Fruit fly (Drosophila melanogaster) whole organism, embryonic: ENCODE results near the gene CG17027.
A peak's percentile ranks its signal among the peaks of the same experiment; 100 is the strongest.

ENCODE experiments used
- Abd-B ChIP-seq: fragments of 200-800 bp; sonication (Bioruptor generic); optimal IDR thresholded peaks from 2 replicates; lab custom pipeline; 2018; ENCODE audit warnings: missing biosample characterization, mild to moderate bottlenecking, missing genetic modification characterization, moderate library complexity
- BEAF-32 ChIP-seq: fragments of 200-800 bp; sonication (Bioruptor generic); optimal IDR thresholded peaks from 3 replicates; lab custom pipeline; 2017; ENCODE audit warnings: missing biosample characterization, missing genetic modification characterization, mild to moderate bottlenecking, moderate library complexity, missing genetic modification reagents
- CG1024 ChIP-seq: fragments of 200-800 bp; sonication (Bioruptor generic); IDR thresholded peaks from 2 replicates; pipeline ENCODE4 v1.3.6; 2022; ENCODE audit warnings: missing biosample characterization, missing genetic modification characterization
- CG12071 ChIP-seq: fragments of 200-800 bp; sonication (Bioruptor generic); optimal IDR thresholded peaks from 3 replicates; lab custom pipeline; 2018; ENCODE audit warnings: missing biosample characterization, mild to moderate bottlenecking, missing genetic modification characterization
- CG14441 ChIP-seq: fragments of 200-800 bp; sonication (Bioruptor generic); IDR thresholded peaks from 2 replicates; pipeline ENCODE4 v1.3.6; 2022; ENCODE audit warnings: missing biosample characterization, missing genetic modification characterization
- CG15696 ChIP-seq: fragments of 200-800 bp; sonication (Bioruptor generic); optimal IDR thresholded peaks from 2 replicates; lab custom pipeline; 2019; ENCODE audit warnings: missing biosample characterization, mild to moderate bottlenecking, missing genetic modification characterization, moderate library complexity
- CG1602 ChIP-seq: fragments of 200-800 bp; sonication (Bioruptor generic); optimal IDR thresholded peaks from 3 replicates; lab custom pipeline; 2016; ENCODE audit warnings: missing biosample characterization, missing genetic modification characterization
- CG16813 ChIP-seq: fragments of 200-800 bp; sonication (Bioruptor generic); IDR thresholded peaks from 3 replicates; pipeline ENCODE4 v1.3.6; 2022; ENCODE audit warnings: missing biosample characterization, missing genetic modification characterization; ENCODE audit not compliant: partially characterized antibody
- CG18764 ChIP-seq: fragments of 200-800 bp; sonication (Bioruptor generic); optimal IDR thresholded peaks from 3 replicates; lab custom pipeline; 2016; ENCODE audit warnings: missing biosample characterization, missing genetic modification characterization
- CG2202 ChIP-seq: fragments of 200-800 bp; sonication (Bioruptor generic); optimal IDR thresholded peaks from 2 replicates; lab custom pipeline; 2018; ENCODE audit warnings: missing biosample characterization, mild to moderate bottlenecking, missing genetic modification characterization
- CG3163 ChIP-seq: fragments of 200-800 bp; sonication (Bioruptor generic); optimal IDR thresholded peaks from 3 replicates; lab custom pipeline; 2016; ENCODE audit warnings: missing biosample characterization, missing genetic modification characterization
- CG32772 ChIP-seq: fragments of 200-800 bp; sonication (Bioruptor generic); IDR thresholded peaks from 2 replicates; pipeline ENCODE4 v1.3.6; 2022; ENCODE audit warnings: missing biosample characterization, missing genetic modification characterization
- CG3281 ChIP-seq: fragments of 200-800 bp; sonication (Bioruptor generic); optimal IDR thresholded peaks from 3 replicates; lab custom pipeline; 2017; ENCODE audit warnings: missing biosample characterization, mild to moderate bottlenecking, missing genetic modification characterization
- CG3407 ChIP-seq: fragments of 200-800 bp; sonication (Bioruptor generic); optimal IDR thresholded peaks from 2 replicates; lab custom pipeline; 2018; ENCODE audit warnings: missing biosample characterization, mild to moderate bottlenecking, missing genetic modification characterization
- CG4404 ChIP-seq: fragments of 200-800 bp; sonication (Bioruptor generic); IDR thresholded peaks from 2 replicates; pipeline ENCODE4 v1.3.6; 2022; ENCODE audit warnings: missing biosample characterization, missing genetic modification characterization
- CG6813 ChIP-seq: fragments of 200-800 bp; sonication (Bioruptor generic); optimal IDR thresholded peaks from 2 replicates; lab custom pipeline; 2017; ENCODE audit warnings: missing biosample characterization, missing genetic modification characterization, mild to moderate bottlenecking, moderate library complexity, missing genetic modification reagents
- CG9609 ChIP-seq: fragments of 200-800 bp; sonication (Bioruptor generic); optimal IDR thresholded peaks from 3 replicates; lab custom pipeline; 2016; ENCODE audit warnings: missing biosample characterization, missing genetic modification characterization
- Chrac-16 ChIP-seq: fragments of 200-800 bp; sonication (Bioruptor generic); optimal IDR thresholded peaks from 3 replicates; lab custom pipeline; 2016; ENCODE audit warnings: missing biosample characterization, missing genetic modification characterization
- Dbx ChIP-seq: fragments of 200-800 bp; sonication (Bioruptor generic); IDR thresholded peaks from 3 replicates; pipeline ENCODE4 v1.3.6; 2022; ENCODE audit warnings: missing biosample characterization, missing genetic modification characterization
- Dll ChIP-seq: fragments of 200-800 bp; sonication (Bioruptor generic); IDR thresholded peaks from 4 replicates; pipeline ENCODE4 v1.3.6; 2022; ENCODE audit warnings: missing biosample characterization, missing genetic modification characterization; ENCODE audit not compliant: partially characterized antibody
- E2f1 ChIP-seq: fragments of 200-800 bp; sonication (Bioruptor generic); IDR thresholded peaks from 2 replicates; pipeline ENCODE4 v1.3.6; 2022; ENCODE audit warnings: missing biosample characterization, missing genetic modification characterization
- Ets65A ChIP-seq: fragments of 200-800 bp; sonication (Bioruptor generic); peaks from one replicate; lab custom pipeline; 2016; ENCODE audit warnings: missing biosample characterization, missing genetic modification characterization
- Ets97D ChIP-seq: fragments of 200-800 bp; sonication (Bioruptor generic); optimal IDR thresholded peaks from 3 replicates; lab custom pipeline; 2016; ENCODE audit warnings: missing biosample characterization, missing genetic modification characterization
- Fer1 ChIP-seq: fragments of 200-800 bp; sonication (Bioruptor generic); optimal IDR thresholded peaks from 2 replicates; lab custom pipeline; 2017; ENCODE audit warnings: missing biosample characterization, mild to moderate bottlenecking, missing genetic modification characterization
- Hr78 ChIP-seq, 2 experiments: fragments of 200-800 bp in 1 of 2; fragments of >200 bp in 1 of 2; sonication (Bioruptor generic) in 1 of 2; optimal IDR thresholded peaks; 2 replicates each; lab custom pipeline; 2017 to 2019; ENCODE audit warnings: missing biosample characterization in 2 of 2, missing genetic modification characterization in 2 of 2, mild to moderate bottlenecking in 1 of 2, moderate library complexity in 1 of 2
- Mad ChIP-seq: fragments of 200-800 bp; sonication (Bioruptor generic); optimal IDR thresholded peaks from 2 replicates; lab custom pipeline; 2016; ENCODE audit warnings: missing biosample characterization, missing genetic modification characterization
- NfI ChIP-seq: fragments of 200-800 bp; sonication (Bioruptor generic); optimal IDR thresholded peaks from 3 replicates; lab custom pipeline; 2018; ENCODE audit warnings: missing biosample characterization, mild to moderate bottlenecking, missing genetic modification characterization, moderate library complexity
- Ssrp ChIP-seq: fragments of 200-800 bp; sonication (Bioruptor generic); optimal IDR thresholded peaks from 2 replicates; lab custom pipeline; 2018; ENCODE audit warnings: missing biosample characterization, mild to moderate bottlenecking, missing genetic modification characterization, moderate library complexity
- al ChIP-seq: fragments of 200-800 bp; sonication (Bioruptor generic); IDR thresholded peaks from 2 replicates; pipeline ENCODE4 v1.3.6; 2022; ENCODE audit warnings: missing biosample characterization, missing genetic modification characterization
- cad ChIP-seq: fragments of >200 bp; optimal IDR thresholded peaks from 2 replicates; lab custom pipeline; 2017; ENCODE audit warnings: missing biosample characterization, missing genetic modification characterization
- cg ChIP-seq: fragments of 200-800 bp; sonication (Bioruptor generic); optimal IDR thresholded peaks from 3 replicates; lab custom pipeline; 2019; ENCODE audit warnings: missing biosample characterization, mild to moderate bottlenecking, missing genetic modification characterization, moderate library complexity
- ci ChIP-seq: fragments of 200-800 bp; sonication (Bioruptor generic); IDR thresholded peaks from 3 replicates; pipeline ENCODE4 v1.3.6; 2022; ENCODE audit warnings: missing biosample characterization, missing genetic modification characterization
- cwo ChIP-seq: fragments of 200-800 bp; sonication (Bioruptor generic); optimal IDR thresholded peaks from 3 replicates; lab custom pipeline; 2017; ENCODE audit warnings: missing biosample characterization, missing genetic modification characterization, mild to moderate bottlenecking, moderate library complexity, missing genetic modification reagents
- dan ChIP-seq: fragments of 200-800 bp; sonication (Bioruptor generic); IDR thresholded peaks from 2 replicates; pipeline ENCODE4 v1.3.6; 2022; ENCODE audit warnings: missing biosample characterization, missing genetic modification characterization
- emc ChIP-seq: fragments of 200-800 bp; sonication (Bioruptor generic); optimal IDR thresholded peaks from 2 replicates; lab custom pipeline; 2016; ENCODE audit warnings: missing biosample characterization, missing genetic modification characterization
- gro ChIP-seq: fragments of 200-800 bp; sonication (Bioruptor generic); optimal IDR thresholded peaks from 2 replicates; lab custom pipeline; 2016; ENCODE audit warnings: missing biosample characterization, missing genetic modification characterization
- ham ChIP-seq: fragments of 200-800 bp; sonication (Bioruptor generic); IDR thresholded peaks from 2 replicates; pipeline ENCODE4 v1.3.6; 2022; ENCODE audit warnings: missing biosample characterization, missing genetic modification characterization
- inv ChIP-seq: fragments of 200-800 bp; sonication (Bioruptor generic); IDR thresholded peaks from 2 replicates; pipeline ENCODE4 v1.3.6; 2022; ENCODE audit warnings: missing biosample characterization, missing genetic modification characterization; ENCODE audit not compliant: partially characterized antibody
- ken ChIP-seq: fragments of 200-800 bp; sonication (Bioruptor generic); IDR thresholded peaks from 3 replicates; pipeline ENCODE4 v1.3.6; 2022; ENCODE audit warnings: missing biosample characterization, missing genetic modification characterization
- lola ChIP-seq, 3 experiments: fragments of >200 bp in 2 of 3; fragments of 200-800 bp in 1 of 3; sonication (Bioruptor generic) in 1 of 3; optimal IDR thresholded peaks; 2 replicates each; lab custom pipeline; 2017 to 2019; ENCODE audit warnings: missing biosample characterization in 3 of 3, missing genetic modification characterization in 3 of 3, mild to moderate bottlenecking in 1 of 3, moderate library complexity in 1 of 3
- odd ChIP-seq: fragments of 200-800 bp; sonication (Bioruptor generic); optimal IDR thresholded peaks from 2 replicates; lab custom pipeline; 2017; ENCODE audit warnings: missing biosample characterization, mild to moderate bottlenecking, missing genetic modification characterization
- phol ChIP-seq: fragments of 200-800 bp; sonication (Bioruptor generic); optimal IDR thresholded peaks from 3 replicates; lab custom pipeline; 2018; ENCODE audit warnings: missing biosample characterization, mild to moderate bottlenecking, missing genetic modification characterization, moderate library complexity
- pum ChIP-seq: fragments of 200-800 bp; sonication (Bioruptor generic); optimal IDR thresholded peaks from 2 replicates; lab custom pipeline; 2016; ENCODE audit warnings: missing biosample characterization, missing genetic modification characterization
- sens ChIP-seq: fragments of 200-800 bp; sonication (Bioruptor generic); peaks from one replicate; lab custom pipeline; 2016; ENCODE audit warnings: missing biosample characterization, missing genetic modification characterization
- tgo ChIP-seq: fragments of 200-800 bp; sonication (Bioruptor generic); IDR thresholded peaks from 3 replicates; pipeline ENCODE4 v1.3.6; 2022; ENCODE audit warnings: missing biosample characterization, missing genetic modification characterization
- tin ChIP-seq: fragments of 200-800 bp; sonication (Bioruptor generic); optimal IDR thresholded peaks from 3 replicates; lab custom pipeline; 2016; ENCODE audit warnings: missing biosample characterization, missing genetic modification characterization
- ttk ChIP-seq: fragments of 200-800 bp; sonication (Bioruptor generic); IDR thresholded peaks from 2 replicates; pipeline ENCODE4 v2.1.2; 2022; ENCODE audit warnings: missing biosample characterization, missing genetic modification characterization
- twi ChIP-seq: fragments of 200-800 bp; optimal IDR thresholded peaks from 2 replicates; lab custom pipeline; 2019; ENCODE audit warnings: missing biosample characterization, mild to moderate bottlenecking, missing genetic modification characterization, moderate library complexity
- zen ChIP-seq: fragments of 200-800 bp; sonication (Bioruptor generic); optimal IDR thresholded peaks from 3 replicates; lab custom pipeline; 2018; ENCODE audit warnings: missing biosample characterization, mild to moderate bottlenecking, missing genetic modification characterization, moderate library complexity

The CG17027 gene

DNA sequence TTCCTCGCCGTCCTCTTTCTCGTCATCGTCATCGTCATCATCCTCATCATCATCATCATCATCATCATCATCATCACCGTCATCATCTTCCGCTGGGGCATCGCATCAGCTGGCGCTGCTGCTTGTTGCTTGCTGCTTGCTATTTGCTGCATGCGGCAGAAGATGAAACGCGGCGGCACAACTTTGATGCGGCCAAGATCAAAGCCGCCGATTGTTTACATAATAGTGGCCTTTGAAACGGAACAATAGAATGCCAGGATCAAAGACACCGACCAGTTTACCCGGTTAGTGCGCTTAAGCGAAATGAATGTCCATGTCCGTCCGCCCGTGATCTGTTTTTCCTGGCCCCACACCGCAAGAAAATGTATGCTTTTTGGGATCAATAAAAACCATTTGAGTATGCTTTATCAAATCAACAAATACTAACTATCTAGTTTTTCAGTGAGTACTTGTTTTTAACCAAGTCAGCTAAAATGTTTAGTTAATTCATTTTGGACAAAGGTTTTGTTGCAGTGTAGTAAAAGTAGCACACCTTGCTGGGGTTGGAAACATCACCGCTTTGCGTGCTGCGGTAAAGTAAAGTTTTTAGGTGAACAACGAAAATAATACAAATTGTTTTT lies 41.3 kb downstream of the CG17027 start (continued):
- TF ChIP-seq zen (tag; lab: Kevin White, UChicago) (peak; percentile 89), CG1602 (GFP tag; lab: Kevin White, UChicago) (peak; percentile 48), CG1024 (peak; percentile 58), sens (peak; percentile 93), CG4404 (GFP tag; lab: Robert Waterston, UW) (peak; percentile 79), emc (GFP tag; lab: Kevin White, UChicago) (no peak), tgo (GFP tag; lab: Robert Waterston, UW) (peak; percentile 40; the same call in 2 of the 3 replicates), CG2202 (tag; lab: Kevin White, UChicago) (peak; percentile 66), dan (GFP tag; lab: Robert Waterston, UW) (peak; percentile 55; the same call in 1 of the 2 replicates), CG32772 (peak; percentile 22; the same call in 1 of the 2 replicates), NfI (GFP tag; lab: Kevin White, UChicago) (peak; percentile 5), CG18764 (peak; percentile 10), odd (GFP tag; lab: Kevin White, UChicago) (no peak), twi (tag; lab: Kevin White, UChicago) (peak; percentile 55), Dll (GFP tag; lab: Robert Waterston, UW) (no peak), E2f1 (GFP tag; lab: Robert Waterston, UW) (peak; percentile 42; the same call in 1 of the 2 replicates), CG9609 (GFP tag; lab: Kevin White, UChicago) (peak; percentile 4), gro (GFP tag; lab: Kevin White, UChicago) (no peak), cwo (GFP tag; lab: Kevin White, UChicago) (no peak), Dbx (GFP tag; lab: Robert Waterston, UW) (no peak), Abd-B (GFP tag; lab: Kevin White, UChicago) (peak; percentile 27), Ssrp (tag; lab: Kevin White, UChicago) (peak; percentile 44), CG12071 (no peak), Mad (peak; percentile 21), Ets97D (GFP tag; lab: Kevin White, UChicago) (no peak), ttk (GFP tag; lab: Robert Waterston, UW) (0 out of 2 replicates have a peak, but pooled peaks have one; percentile 16), CG3407 (GFP tag; lab: Kevin White, UChicago) (peak; percentile 14), Ets65A (GFP tag; lab: Kevin White, UChicago) (peak; percentile 94), cg (no peak), Fer1 (GFP tag; lab: Kevin White, UChicago) (no peak), ham (no peak), cad (GFP tag; lab: Kevin White, UChicago) (no peak), CG14441 (GFP tag; lab: Robert Waterston, UW) (0 out of 2 replicates have a peak, but pooled peaks have one; percentile 21), Chrac-16 (GFP tag; lab: Kevin White, UChicago) (peak; percentile 72), ken (GFP tag; lab: Robert Waterston, UW) (peak; percentile 23; the same call in 1 of the 3 replicates), Hr78 (GFP tag; optimal IDR thresholded peaks at IDR 0.05; lab: Kevin White, UChicago) (no peak), phol (peak; percentile 76), inv (GFP tag; lab: Robert Waterston, UW) (no peak), al (GFP tag; lab: Robert Waterston, UW) (no peak), ci (peak; percentile 73), CG15696 (tag; lab: Kevin White, UChicago) (peak; percentile 90), lola (GFP tag; optimal IDR thresholded peaks at IDR 0.05; lab: Kevin White, UChicago) (peak in 1 of 3 experiments; percentile 80), CG3281 (GFP tag; lab: Kevin White, UChicago) (no peak), BEAF-32 (GFP tag; lab: Kevin White, UChicago) (no peak), tin (GFP tag; lab: Kevin White, UChicago) (peak; percentile 58), CG6813 (GFP tag; lab: Kevin White, UChicago) (peak; percentile 38), CG3163 (GFP tag; lab: Kevin White, UChicago) (peak; percentile 28), CG16813 (GFP tag; lab: Robert Waterston, UW) (no peak), pum (GFP tag; lab: Kevin White, UChicago) (peak; percentile 31)
